Worm (Caenorhabditis elegans) whole organism, L2 larva: ENCODE measurements around the gene F56B3.11.

Experiments
- C34F6.9 ChIP-seq: fragments of 150-350 bp; optimal IDR thresholded peaks from 2 replicates; lab custom pipeline; 2014; ENCODE audit warnings: missing biosample characterization, missing genetic modification characterization
- F13H6.1 ChIP-seq: sonication (generic microtip); optimal IDR thresholded peaks from 2 replicates; lab custom pipeline; 2016; ENCODE audit warnings: missing genetic modification characterization, missing compliant biosample characterization
- R02D3.7 ChIP-seq: fragments of 150-350 bp; optimal IDR thresholded peaks from 2 replicates; lab custom pipeline; 2014; ENCODE audit warnings: missing biosample characterization, missing genetic modification characterization
- Y55F3AM.14 ChIP-seq: fragments of 200-800 bp; sonication (Bioruptor generic); optimal IDR thresholded peaks from 2 replicates; lab custom pipeline; 2018; ENCODE audit warnings: mild to moderate bottlenecking, missing genetic modification characterization, missing compliant biosample characterization
- ZK546.5 ChIP-seq: sonication (generic microtip); optimal IDR thresholded peaks from 2 replicates; lab custom pipeline; 2017; ENCODE audit warnings: missing biosample characterization, missing genetic modification characterization
- alr-1 ChIP-seq: fragments of 150-350 bp; optimal IDR thresholded peaks from 2 replicates; lab custom pipeline; 2014; ENCODE audit warnings: missing biosample characterization, missing genetic modification characterization
- aly-2 ChIP-seq: fragments of 150-350 bp; optimal IDR thresholded peaks from 2 replicates; lab custom pipeline; 2014; ENCODE audit warnings: missing biosample characterization, missing genetic modification characterization
- blmp-1 ChIP-seq: sonication (generic microtip); optimal IDR thresholded peaks from 2 replicates; lab custom pipeline; 2017; ENCODE audit warnings: missing genetic modification characterization, mild to moderate bottlenecking, missing compliant biosample characterization, antibody characterized with exemption, moderate library complexity; ENCODE audit not compliant: insufficient read depth
- ceh-16 ChIP-seq: fragments of 150-350 bp; optimal IDR thresholded peaks from 2 replicates; lab custom pipeline; 2014; ENCODE audit warnings: missing biosample characterization, missing genetic modification characterization
- ceh-82 ChIP-seq: fragments of 150-350 bp; optimal IDR thresholded peaks from 2 replicates; lab custom pipeline; 2014; ENCODE audit warnings: missing biosample characterization, missing genetic modification characterization
- crh-2 ChIP-seq: sonication (generic microtip); optimal IDR thresholded peaks from 2 replicates; lab custom pipeline; 2017; ENCODE audit warnings: missing biosample characterization, missing genetic modification characterization
- dmd-4 ChIP-seq: sonication (generic microtip); optimal IDR thresholded peaks from 2 replicates; lab custom pipeline; 2017; ENCODE audit warnings: missing biosample characterization, missing genetic modification characterization
- egl-27 ChIP-seq: sonication (generic microtip); optimal IDR thresholded peaks from 3 replicates; lab custom pipeline; 2017; ENCODE audit warnings: missing biosample characterization, missing genetic modification reagents, missing genetic modification characterization
- elt-1 ChIP-seq: fragments of 150-350 bp; optimal IDR thresholded peaks from 2 replicates; lab custom pipeline; 2014; ENCODE audit warnings: missing biosample characterization, missing genetic modification characterization
- elt-3 ChIP-seq: sonication (generic microtip); optimal IDR thresholded peaks from 2 replicates; lab custom pipeline; 2017; ENCODE audit warnings: missing biosample characterization, missing genetic modification characterization
- fos-1 ChIP-seq: fragments of 150-350 bp; optimal IDR thresholded peaks from 2 replicates; lab custom pipeline; 2014; ENCODE audit warnings: missing biosample characterization, missing genetic modification characterization
- gmeb-1 ChIP-seq: fragments of 150-350 bp; optimal IDR thresholded peaks from 2 replicates; lab custom pipeline; 2014; ENCODE audit warnings: missing biosample characterization, missing genetic modification characterization
- lin-11 ChIP-seq: fragments of 150-350 bp; sonication (generic microtip); optimal IDR thresholded peaks from 2 replicates; lab custom pipeline; 2014; ENCODE audit warnings: missing biosample characterization, missing genetic modification characterization, inconsistent platforms, mixed read lengths
- lin-13 ChIP-seq: fragments of 150-350 bp; optimal IDR thresholded peaks from 2 replicates; lab custom pipeline; 2014; ENCODE audit warnings: missing biosample characterization, missing genetic modification reagents, missing genetic modification characterization
- lin-39 ChIP-seq: fragments of 150-350 bp; optimal IDR thresholded peaks from 2 replicates; lab custom pipeline; 2014; ENCODE audit warnings: missing biosample characterization, missing genetic modification reagents, missing genetic modification characterization
- lsy-2 ChIP-seq, 2 experiments: fragments of 150-350 bp in 1 of 2; sonication (generic microtip) in 1 of 2; optimal IDR thresholded peaks; 2 replicates each; lab custom pipeline; 2014 to 2017; ENCODE audit warnings: missing biosample characterization in 2 of 2, missing genetic modification characterization in 2 of 2
- mab-5 ChIP-seq: fragments of 150-350 bp; optimal IDR thresholded peaks from 2 replicates; lab custom pipeline; 2014; ENCODE audit warnings: missing biosample characterization, missing genetic modification characterization
- mbf-1 ChIP-seq: sonication (generic microtip); optimal IDR thresholded peaks from 2 replicates; lab custom pipeline; 2017; ENCODE audit warnings: missing biosample characterization, missing genetic modification characterization
- mdl-1 ChIP-seq, 2 experiments: fragments of 150-350 bp in 1 of 2; sonication (generic microtip) in 1 of 2; optimal IDR thresholded peaks; 2 replicates each; lab custom pipeline; 2017; ENCODE audit warnings: missing biosample characterization in 2 of 2, missing genetic modification characterization in 2 of 2
- nhr-10 ChIP-seq: sonication (generic microtip); optimal IDR thresholded peaks from 2 replicates; lab custom pipeline; 2017; ENCODE audit warnings: missing biosample characterization, missing genetic modification characterization
- nhr-11 ChIP-seq: fragments of 150-350 bp; optimal IDR thresholded peaks from 2 replicates; lab custom pipeline; 2014; ENCODE audit warnings: missing biosample characterization, missing genetic modification characterization
- nhr-129 ChIP-seq: fragments of 150-350 bp; optimal IDR thresholded peaks from 2 replicates; lab custom pipeline; 2014; ENCODE audit warnings: missing biosample characterization, missing genetic modification characterization
- nhr-21 ChIP-seq: fragments of 150-350 bp; optimal IDR thresholded peaks from 2 replicates; lab custom pipeline; 2014; ENCODE audit warnings: missing biosample characterization, missing genetic modification characterization
- nhr-23 ChIP-seq: fragments of 150-350 bp; optimal IDR thresholded peaks from 2 replicates; lab custom pipeline; 2014; ENCODE audit warnings: missing biosample characterization, missing genetic modification reagents, missing genetic modification characterization
- nhr-237 ChIP-seq: fragments of 150-350 bp; optimal IDR thresholded peaks from 2 replicates; lab custom pipeline; 2014; ENCODE audit warnings: missing biosample characterization, missing genetic modification characterization
- nhr-25 ChIP-seq: fragments of 150-350 bp; sonication (generic microtip); optimal IDR thresholded peaks from 3 replicates; lab custom pipeline; 2014; ENCODE audit warnings: missing biosample characterization, missing genetic modification characterization
- nhr-6 ChIP-seq: fragments of 150-350 bp; optimal IDR thresholded peaks from 2 replicates; lab custom pipeline; 2014; ENCODE audit warnings: missing biosample characterization, missing genetic modification characterization
- nhr-77 ChIP-seq: fragments of 150-350 bp; optimal IDR thresholded peaks from 2 replicates; lab custom pipeline; 2014; ENCODE audit warnings: missing biosample characterization, missing genetic modification characterization
- peb-1 ChIP-seq: fragments of 150-350 bp; optimal IDR thresholded peaks from 2 replicates; lab custom pipeline; 2014; ENCODE audit warnings: missing biosample characterization, missing genetic modification characterization
- sem-4 ChIP-seq: fragments of 150-350 bp; optimal IDR thresholded peaks from 2 replicates; lab custom pipeline; 2014; ENCODE audit warnings: missing biosample characterization, missing genetic modification reagents, missing genetic modification characterization
- skn-1 ChIP-seq: sonication (generic microtip); optimal IDR thresholded peaks from 2 replicates; lab custom pipeline; 2017; ENCODE audit warnings: missing biosample characterization, missing genetic modification characterization
- sma-3 ChIP-seq: sonication (generic microtip); optimal IDR thresholded peaks from 2 replicates; lab custom pipeline; 2016; ENCODE audit warnings: missing genetic modification reagents, missing genetic modification characterization, missing compliant biosample characterization
- sma-9 ChIP-seq, 2 experiments: fragments of 150-350 bp in 1 of 2; sonication (generic microtip) in 1 of 2; optimal IDR thresholded peaks; 2 replicates each; lab custom pipeline; 2014 to 2016; ENCODE audit warnings: missing genetic modification characterization in 2 of 2, mild to moderate bottlenecking in 1 of 2, missing biosample characterization in 1 of 2, missing compliant biosample characterization in 1 of 2, missing genetic modification reagents in 1 of 2, moderate library complexity in 1 of 2
- snpc-4 ChIP-seq: fragments of 150-350 bp; optimal IDR thresholded peaks from 2 replicates; lab custom pipeline; 2014; ENCODE audit warnings: missing biosample characterization, missing genetic modification characterization
- unc-39 ChIP-seq: fragments of 150-350 bp; optimal IDR thresholded peaks from 2 replicates; lab custom pipeline; 2014; ENCODE audit warnings: missing biosample characterization, missing genetic modification characterization
- unc-55 ChIP-seq: fragments of 150-350 bp; sonication (generic microtip); optimal IDR thresholded peaks from 3 replicates; lab custom pipeline; 2014; ENCODE audit warnings: missing biosample characterization, missing genetic modification reagents, missing genetic modification characterization
- unc-62 ChIP-seq: fragments of 150-350 bp; optimal IDR thresholded peaks from 2 replicates; lab custom pipeline; 2014; ENCODE audit warnings: missing biosample characterization, missing genetic modification reagents, missing genetic modification characterization
- zag-1 ChIP-seq: fragments of 150-350 bp; optimal IDR thresholded peaks from 2 replicates; lab custom pipeline; 2014; ENCODE audit warnings: missing biosample characterization, missing genetic modification characterization
- ztf-1 ChIP-seq: fragments of 200-800 bp; sonication (Bioruptor generic); conservative IDR thresholded peaks from 2 replicates; pipeline ENCODE4 v1.3.6; 2022; ENCODE audit warnings: missing genetic modification characterization, missing compliant biosample characterization
- ztf-11 ChIP-seq: sonication (generic microtip); optimal IDR thresholded peaks from 2 replicates; lab custom pipeline; 2017; ENCODE audit warnings: missing biosample characterization, missing genetic modification characterization
- ztf-4 ChIP-seq: fragments of 150-350 bp; optimal IDR thresholded peaks from 2 replicates; lab custom pipeline; 2014; ENCODE audit warnings: missing biosample characterization, missing genetic modification characterization

Gene F56B3.11

DNA sequence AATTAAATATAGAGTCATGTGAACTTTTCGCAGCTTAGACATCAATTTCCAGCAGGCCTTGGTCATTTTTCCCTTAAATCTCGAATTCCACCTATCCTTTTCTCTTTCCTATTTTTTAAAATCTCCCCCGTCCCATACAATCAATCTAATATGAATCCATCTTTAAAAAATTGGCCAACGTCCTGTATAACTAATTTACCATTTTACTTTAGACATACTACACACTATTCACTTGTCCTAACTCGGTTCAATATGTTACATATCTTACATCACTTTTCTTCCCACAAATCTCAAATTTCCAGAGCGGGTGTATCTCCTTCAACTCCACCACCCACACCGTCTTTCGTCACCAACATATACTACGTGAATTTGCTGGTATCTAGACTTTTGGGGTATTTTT lies 48.8 kb upstream of the F56B3.11 start, which contains the start of gene lgc-33:
lgc-33 (plus strand) TSS at position 301 of the 400 bp plus-strand sequence.
- TF ChIP-seq sma-3 (GFP tag; lab: Kevin White, UChicago) (no peak), gmeb-1 (tag; lab: Kevin White, UChicago) (no peak), dmd-4 (tag; lab: Kevin White, UChicago) (no peak), egl-27 (no peak), lsy-2 (tag; optimal IDR thresholded peaks at IDR 0.05; lab: Kevin White, UChicago) (no peak), ztf-11 (tag; lab: Kevin White, UChicago) (no peak), mbf-1 (tag; lab: Kevin White, UChicago) (no peak)

DNA sequence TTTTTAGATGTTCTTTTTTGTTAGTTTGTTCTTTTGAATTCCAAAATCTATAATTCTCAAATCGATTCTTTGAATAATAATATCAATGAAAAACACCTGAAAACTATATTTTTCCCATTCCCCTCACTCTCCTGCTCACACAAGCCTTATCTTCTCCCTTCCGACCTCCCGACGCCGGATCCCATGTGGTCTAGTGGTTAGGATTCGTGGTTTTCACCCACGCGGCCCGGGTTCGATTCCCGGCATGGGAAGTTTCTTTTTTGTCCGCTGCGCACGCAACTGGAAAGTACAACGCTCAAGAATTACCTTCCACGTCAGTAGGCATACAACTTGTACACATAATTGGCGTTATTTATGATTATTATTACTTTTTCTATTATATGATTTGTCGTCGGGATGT lies 46.3 kb upstream of the F56B3.11 start:
- peak; percentile 60 for TF ChIP-seq nhr-129 (tag; lab: Kevin White, UChicago)
- TF ChIP-seq skn-1 (tag; lab: Kevin White, UChicago): no peak
- TF ChIP-seq crh-2 (tag; lab: Kevin White, UChicago): peak; percentile 51
- no peak for TF ChIP-seq mbf-1 (tag; lab: Kevin White, UChicago)
- TF ChIP-seq ztf-1 (GFP tag; lab: Robert Waterston, UW): no peak
- TF ChIP-seq lin-13 (GFP tag; lab: Kevin White, UChicago): peak; percentile 17
- no peak for TF ChIP-seq lin-11 (tag; lab: Kevin White, UChicago)
- TF ChIP-seq zag-1 (tag; lab: Kevin White, UChicago): no peak
- TF ChIP-seq Y55F3AM.14 (GFP tag; lab: Kevin White, UChicago): no peak
- no peak for TF ChIP-seq nhr-6 (tag; lab: Kevin White, UChicago)
- no peak for TF ChIP-seq aly-2 (tag; lab: Kevin White, UChicago)
- TF ChIP-seq ceh-16 (tag; lab: Kevin White, UChicago): no peak
- TF ChIP-seq mdl-1 (tag; optimal IDR thresholded peaks at IDR 0.05; lab: Kevin White, UChicago): no peak
- peak; percentile 28 for TF ChIP-seq sma-9 (GFP tag; optimal IDR thresholded peaks at IDR 0.05; lab: Kevin White, UChicago)
- TF ChIP-seq sma-9 (tag; optimal IDR thresholded peaks at IDR 0.05; lab: Kevin White, UChicago): no peak
- no peak for TF ChIP-seq egl-27
- no peak for TF ChIP-seq dmd-4 (tag; lab: Kevin White, UChicago)
- TF ChIP-seq lsy-2 (tag; optimal IDR thresholded peaks at IDR 0.05; lab: Kevin White, UChicago): peak in 1 of 2 experiments; percentile 22
- TF ChIP-seq nhr-23: no peak
- no peak for TF ChIP-seq alr-1 (tag; lab: Kevin White, UChicago)
- TF ChIP-seq lin-39 (tag; lab: Kevin White, UChicago): no peak
- no peak for TF ChIP-seq elt-1 (tag; lab: Kevin White, UChicago)
- TF ChIP-seq nhr-11 (tag; lab: Kevin White, UChicago): no peak
- peak; percentile 5 for TF ChIP-seq F13H6.1
- peak; percentile 57 for TF ChIP-seq gmeb-1 (tag; lab: Kevin White, UChicago)
- TF ChIP-seq unc-39 (tag; lab: Kevin White, UChicago): no peak
- TF ChIP-seq C34F6.9: peak; percentile 47
- no peak for TF ChIP-seq ceh-82 (tag; lab: Kevin White, UChicago)
- TF ChIP-seq nhr-77 (tag; lab: Kevin White, UChicago): no peak
- TF ChIP-seq blmp-1 (tag; lab: Kevin White, UChicago): no peak
- no peak for TF ChIP-seq unc-62
- TF ChIP-seq mab-5: no peak
- no peak for TF ChIP-seq nhr-21 (tag; lab: Kevin White, UChicago)
- TF ChIP-seq sma-3 (GFP tag; lab: Kevin White, UChicago): peak; percentile 6
- TF ChIP-seq unc-55 (GFP tag; lab: Kevin White, UChicago): peak; percentile 60
- TF ChIP-seq ztf-4 (tag; lab: Kevin White, UChicago): no peak
- TF ChIP-seq snpc-4: no peak
- no peak for TF ChIP-seq sem-4
- TF ChIP-seq R02D3.7 (tag; lab: Kevin White, UChicago): no peak
- no peak for TF ChIP-seq elt-3 (tag; lab: Kevin White, UChicago)
- TF ChIP-seq ZK546.5 (tag; lab: Kevin White, UChicago): no peak
- no peak for TF ChIP-seq nhr-237
- no peak for TF ChIP-seq nhr-10
- TF ChIP-seq nhr-25 (tag; lab: Kevin White, UChicago): peak; percentile 7
- TF ChIP-seq peb-1 (tag; lab: Kevin White, UChicago): no peak
- TF ChIP-seq fos-1: peak; percentile 49
